Fruit fly (Drosophila melanogaster) whole organism, embryonic: ENCODE measurements around the gene foxo.

Experiments
- CG10267 ChIP-seq: fragments of 200-800 bp; sonication (Bioruptor generic); optimal IDR thresholded peaks from 2 replicates; lab custom pipeline; 2018; ENCODE audit warnings: missing biosample characterization, mild to moderate bottlenecking, missing genetic modification characterization, moderate library complexity
- CG10543 ChIP-seq: fragments of 200-800 bp; sonication (Bioruptor generic); optimal IDR thresholded peaks from 3 replicates; lab custom pipeline; 2017; ENCODE audit warnings: missing biosample characterization, mild to moderate bottlenecking, missing genetic modification characterization, moderate library complexity
- CG10959 ChIP-seq: fragments of 200-800 bp; sonication (Bioruptor generic); IDR thresholded peaks from 2 replicates; pipeline ENCODE4 v1.3.6; 2022; ENCODE audit warnings: missing biosample characterization, missing genetic modification characterization
- CG13296 ChIP-seq: fragments of 200-800 bp; sonication (Bioruptor generic); optimal IDR thresholded peaks from 3 replicates; lab custom pipeline; 2018; ENCODE audit warnings: missing biosample characterization, mild to moderate bottlenecking, missing genetic modification characterization
- CG14050 ChIP-seq: fragments of 200-800 bp; sonication (Bioruptor generic); IDR thresholded peaks from 3 replicates; pipeline ENCODE4 v1.3.6; 2022; ENCODE audit warnings: missing biosample characterization, missing genetic modification characterization
- CG18476 ChIP-seq: fragments of 200-800 bp; sonication (Bioruptor generic); optimal IDR thresholded peaks from 2 replicates; lab custom pipeline; 2016; ENCODE audit warnings: missing biosample characterization, mild to moderate bottlenecking, missing genetic modification characterization
- CG18599 ChIP-seq: fragments of 200-800 bp; sonication (Bioruptor generic); optimal IDR thresholded peaks from 3 replicates; lab custom pipeline; 2017; ENCODE audit warnings: missing biosample characterization, missing genetic modification characterization, mild to moderate bottlenecking, moderate library complexity, missing genetic modification reagents
- CG2116 ChIP-seq: fragments of 200-800 bp; sonication (Bioruptor generic); optimal IDR thresholded peaks from 3 replicates; lab custom pipeline; 2018; ENCODE audit warnings: missing biosample characterization, mild to moderate bottlenecking, missing genetic modification characterization
- CG2199 ChIP-seq: fragments of 200-800 bp; sonication (Bioruptor generic); IDR thresholded peaks from 3 replicates; pipeline ENCODE4 v1.3.6; 2022; ENCODE audit warnings: missing biosample characterization, missing genetic modification characterization
- CG2678 ChIP-seq: fragments of 200-800 bp; sonication (Bioruptor generic); optimal IDR thresholded peaks from 3 replicates; lab custom pipeline; 2019; ENCODE audit warnings: missing biosample characterization, mild to moderate bottlenecking, missing genetic modification characterization, moderate library complexity
- CG2875 ChIP-seq: fragments of 200-800 bp; sonication (Bioruptor generic); optimal IDR thresholded peaks from 2 replicates; lab custom pipeline; 2017; ENCODE audit warnings: missing biosample characterization, mild to moderate bottlenecking, missing genetic modification characterization, missing genetic modification reagents
- CG3407 ChIP-seq: fragments of 200-800 bp; sonication (Bioruptor generic); optimal IDR thresholded peaks from 2 replicates; lab custom pipeline; 2018; ENCODE audit warnings: missing biosample characterization, mild to moderate bottlenecking, missing genetic modification characterization
- CG34422 ChIP-seq: fragments of 200-800 bp; sonication (Bioruptor generic); IDR thresholded peaks from 3 replicates; pipeline ENCODE4 v1.3.6; 2022; ENCODE audit warnings: missing biosample characterization, missing genetic modification characterization
- CG3726 ChIP-seq: fragments of 200-800 bp; sonication (Bioruptor generic); IDR thresholded peaks from 3 replicates; pipeline ENCODE4, ENCODE4 v1.3.6; 2022; ENCODE audit warnings: missing biosample characterization, missing genetic modification characterization
- CG4282 ChIP-seq: fragments of 200-800 bp; sonication (Bioruptor generic); optimal IDR thresholded peaks from 2 replicates; lab custom pipeline; 2016; ENCODE audit warnings: missing biosample characterization, missing genetic modification characterization
- CG7786 ChIP-seq: fragments of 200-800 bp; sonication (Bioruptor generic); optimal IDR thresholded peaks from 2 replicates; lab custom pipeline; 2016; ENCODE audit warnings: missing biosample characterization, missing genetic modification characterization
- CG7928 ChIP-seq: fragments of 200-800 bp; sonication (Bioruptor generic); optimal IDR thresholded peaks from 2 replicates; lab custom pipeline; 2017; ENCODE audit warnings: missing biosample characterization, mild to moderate bottlenecking, missing genetic modification characterization
- D19A ChIP-seq: fragments of 200-800 bp; optimal IDR thresholded peaks from 3 replicates; lab custom pipeline; 2019; ENCODE audit warnings: missing biosample characterization, mild to moderate bottlenecking, missing genetic modification characterization, moderate library complexity
- Dbx ChIP-seq: fragments of 200-800 bp; sonication (Bioruptor generic); IDR thresholded peaks from 3 replicates; pipeline ENCODE4 v1.3.6; 2022; ENCODE audit warnings: missing biosample characterization, missing genetic modification characterization
- Dref ChIP-seq: fragments of 200-800 bp; sonication (Bioruptor generic); IDR thresholded peaks from 2 replicates; pipeline ENCODE4 v1.3.6; 2022; ENCODE audit warnings: missing biosample characterization, missing genetic modification characterization
- Fer1 ChIP-seq: fragments of 200-800 bp; sonication (Bioruptor generic); optimal IDR thresholded peaks from 2 replicates; lab custom pipeline; 2017; ENCODE audit warnings: missing biosample characterization, mild to moderate bottlenecking, missing genetic modification characterization
- H2.0 ChIP-seq: fragments of 200-800 bp; sonication (Bioruptor generic); IDR thresholded peaks from 2 replicates; pipeline ENCODE4 v1.3.6; 2022; ENCODE audit warnings: missing biosample characterization, missing genetic modification characterization
- HLH4C ChIP-seq: fragments of 200-800 bp; sonication (Bioruptor generic); IDR thresholded peaks from 3 replicates; pipeline ENCODE4 v1.3.6; 2022; ENCODE audit warnings: missing biosample characterization, missing genetic modification characterization; ENCODE audit not compliant: partially characterized antibody
- Hsf ChIP-seq: fragments of 200-800 bp; sonication (Bioruptor generic); optimal IDR thresholded peaks from 3 replicates; lab custom pipeline; 2016; ENCODE audit warnings: missing biosample characterization, missing genetic modification characterization
- Neu2 ChIP-seq: fragments of 200-800 bp; sonication (Bioruptor generic); optimal IDR thresholded peaks from 3 replicates; lab custom pipeline; 2016; ENCODE audit warnings: missing biosample characterization, missing genetic modification characterization, borderline replicate concordance
- Oaz ChIP-seq: fragments of 200-800 bp; sonication (Bioruptor generic); IDR thresholded peaks from 2 replicates; pipeline ENCODE4 v1.3.6; 2022; ENCODE audit warnings: missing biosample characterization, missing genetic modification characterization
- Side ChIP-seq: fragments of 200-800 bp; sonication (Bioruptor generic); optimal IDR thresholded peaks from 2 replicates; lab custom pipeline; 2016; ENCODE audit warnings: missing biosample characterization, missing genetic modification characterization
- Spps ChIP-seq: fragments of 200-800 bp; sonication (Bioruptor generic); optimal IDR thresholded peaks from 2 replicates; lab custom pipeline; 2018; ENCODE audit warnings: missing biosample characterization, mild to moderate bottlenecking, missing genetic modification characterization
- bcd ChIP-seq: fragments of 200-800 bp; sonication (Bioruptor generic); optimal IDR thresholded peaks from 2 replicates; lab custom pipeline; 2017; ENCODE audit warnings: missing biosample characterization, mild to moderate bottlenecking, missing genetic modification characterization
- cad ChIP-seq: fragments of >200 bp; optimal IDR thresholded peaks from 2 replicates; lab custom pipeline; 2017; ENCODE audit warnings: missing biosample characterization, missing genetic modification characterization
- ci ChIP-seq: fragments of 200-800 bp; sonication (Bioruptor generic); IDR thresholded peaks from 3 replicates; pipeline ENCODE4 v1.3.6; 2022; ENCODE audit warnings: missing biosample characterization, missing genetic modification characterization
- da ChIP-seq: fragments of 200-800 bp; sonication (Bioruptor generic); optimal IDR thresholded peaks from 2 replicates; lab custom pipeline; 2016; ENCODE audit warnings: missing biosample characterization, missing genetic modification characterization
- dan ChIP-seq: fragments of 200-800 bp; sonication (Bioruptor generic); IDR thresholded peaks from 2 replicates; pipeline ENCODE4 v1.3.6; 2022; ENCODE audit warnings: missing biosample characterization, missing genetic modification characterization
- ems ChIP-seq: fragments of 200-800 bp; sonication (Bioruptor generic); optimal IDR thresholded peaks from 3 replicates; lab custom pipeline; 2016; ENCODE audit warnings: missing biosample characterization, missing genetic modification characterization
- fd64A ChIP-seq: fragments of 200-800 bp; sonication (Bioruptor generic); optimal IDR thresholded peaks from 3 replicates; lab custom pipeline; 2018; ENCODE audit warnings: missing biosample characterization, mild to moderate bottlenecking, missing genetic modification characterization
- fd96Cb ChIP-seq: fragments of 200-800 bp; sonication (Bioruptor generic); optimal IDR thresholded peaks from 2 replicates; lab custom pipeline; 2018; ENCODE audit warnings: missing biosample characterization, mild to moderate bottlenecking, missing genetic modification characterization, moderate library complexity
- gcm2 ChIP-seq: fragments of 200-800 bp; sonication (Bioruptor generic); optimal IDR thresholded peaks from 2 replicates; lab custom pipeline; 2016; ENCODE audit warnings: missing biosample characterization, missing genetic modification characterization
- kay ChIP-seq: fragments of 200-800 bp; sonication (Bioruptor generic); optimal IDR thresholded peaks from 2 replicates; lab custom pipeline; 2016; ENCODE audit warnings: missing biosample characterization, missing genetic modification characterization
- ken ChIP-seq: fragments of 200-800 bp; sonication (Bioruptor generic); IDR thresholded peaks from 3 replicates; pipeline ENCODE4 v1.3.6; 2022; ENCODE audit warnings: missing biosample characterization, missing genetic modification characterization
- nom ChIP-seq: fragments of 200-800 bp; sonication (Bioruptor generic); optimal IDR thresholded peaks from 2 replicates; lab custom pipeline; 2017; ENCODE audit warnings: missing biosample characterization, missing genetic modification characterization, mild to moderate bottlenecking, moderate library complexity, missing genetic modification reagents
- onecut ChIP-seq: fragments of 200-800 bp; sonication (Bioruptor generic); IDR thresholded peaks from 2 replicates; pipeline ENCODE4 v1.3.6; 2022; ENCODE audit warnings: missing biosample characterization, missing genetic modification characterization
- pfk ChIP-seq: fragments of 200-800 bp; sonication (Bioruptor generic); optimal IDR thresholded peaks from 2 replicates; lab custom pipeline; 2018; ENCODE audit warnings: missing biosample characterization, mild to moderate bottlenecking, missing genetic modification characterization, moderate library complexity
- phol ChIP-seq: fragments of 200-800 bp; sonication (Bioruptor generic); optimal IDR thresholded peaks from 3 replicates; lab custom pipeline; 2018; ENCODE audit warnings: missing biosample characterization, mild to moderate bottlenecking, missing genetic modification characterization, moderate library complexity
- sisA ChIP-seq: fragments of 200-800 bp; sonication (Bioruptor generic); IDR thresholded peaks from 2 replicates; pipeline ENCODE4 v1.3.6; 2022; ENCODE audit warnings: missing biosample characterization, missing genetic modification characterization
- tgo ChIP-seq: fragments of 200-800 bp; sonication (Bioruptor generic); IDR thresholded peaks from 3 replicates; pipeline ENCODE4 v1.3.6; 2022; ENCODE audit warnings: missing biosample characterization, missing genetic modification characterization
- tin ChIP-seq: fragments of 200-800 bp; sonication (Bioruptor generic); optimal IDR thresholded peaks from 3 replicates; lab custom pipeline; 2016; ENCODE audit warnings: missing biosample characterization, missing genetic modification characterization
- trem ChIP-seq: fragments of 200-800 bp; optimal IDR thresholded peaks from 3 replicates; lab custom pipeline; 2019; ENCODE audit warnings: missing biosample characterization, mild to moderate bottlenecking, missing genetic modification characterization, moderate library complexity
- zen2 ChIP-seq: fragments of 200-800 bp; sonication (Bioruptor generic); IDR thresholded peaks from 3 replicates; pipeline ENCODE4 v1.3.6; 2022; ENCODE audit warnings: missing biosample characterization, missing genetic modification characterization; ENCODE audit not compliant: partially characterized antibody
- zfh1 ChIP-seq: fragments of 200-800 bp; sonication (Bioruptor generic); IDR thresholded peaks from 3 replicates; pipeline ENCODE4 v1.3.6; 2022; ENCODE audit warnings: missing biosample characterization, missing genetic modification characterization

The foxo gene

dm6 chr3R:14056320-14057053 lies at the start of gene foxo (continued):
- peak; percentile 83 for TF ChIP-seq Fer1 (GFP tag; lab: Kevin White, UChicago)
- peak; percentile 77 for TF ChIP-seq ci
- peak; percentile 21 for TF ChIP-seq Hsf (GFP tag; lab: Kevin White, UChicago)
- TF ChIP-seq zfh1 (GFP tag; lab: Robert Waterston, UW), result 0 out of 3 replicates have a peak, but pooled peaks have one; percentile 41
- TF ChIP-seq kay, result peak; percentile 6
- peak; percentile 63; the same call in 2 of the 3 replicates for TF ChIP-seq tgo
- no peak for TF ChIP-seq dan (GFP tag; lab: Robert Waterston, UW)
- no peak for TF ChIP-seq cad (GFP tag; lab: Kevin White, UChicago)
- peak; percentile 28; the same call in 1 of the 3 replicates for TF ChIP-seq CG34422
- TF ChIP-seq zen2 (GFP tag; lab: Robert Waterston, UW), result no peak
- TF ChIP-seq CG7786 (GFP tag; lab: Kevin White, UChicago), result no peak
- peak; percentile 60 for TF ChIP-seq CG3407 (GFP tag; lab: Kevin White, UChicago)
- peak; percentile 56 for TF ChIP-seq CG2116 (GFP tag; lab: Kevin White, UChicago)
- peak; percentile 80 for TF ChIP-seq CG10267 (tag; lab: Kevin White, UChicago)
- peak; percentile 55 for TF ChIP-seq Spps (tag; lab: Kevin White, UChicago)
- peak; percentile 90 for TF ChIP-seq CG18599
- TF ChIP-seq sisA (GFP tag; lab: Robert Waterston, UW), result peak; percentile 27; the same call in 1 of the 2 replicates
- no peak for TF ChIP-seq CG3726 (GFP tag; lab: Robert Waterston, UW)
- TF ChIP-seq gcm2 (GFP tag; lab: Kevin White, UChicago), result no peak
- no peak for TF ChIP-seq Oaz
- peak; percentile 96 for TF ChIP-seq CG2678 (tag; lab: Kevin White, UChicago)
- TF ChIP-seq CG10543 (GFP tag; lab: Kevin White, UChicago), result peak; percentile 35
- no peak for TF ChIP-seq Dref (GFP tag; lab: Robert Waterston, UW)
- TF ChIP-seq onecut (GFP tag; lab: Robert Waterston, UW), result peak; percentile 59; the same call in 1 of the 2 replicates
- no peak for TF ChIP-seq Side
- TF ChIP-seq CG13296 (GFP tag; lab: Kevin White, UChicago), result peak; percentile 87
- TF ChIP-seq trem (tag; lab: Kevin White, UChicago), result peak; percentile 60
- no peak for TF ChIP-seq CG4282
- TF ChIP-seq bcd (GFP tag; lab: Kevin White, UChicago), result peak; percentile 85
- peak; percentile 81 for TF ChIP-seq D19A (tag; lab: Kevin White, UChicago)
- 0 out of 2 replicates have a peak, but pooled peaks have one; percentile 21 for TF ChIP-seq H2.0
- TF ChIP-seq fd64A (GFP tag; lab: Kevin White, UChicago), result no peak
- TF ChIP-seq phol (tag; lab: Kevin White, UChicago), result peak; percentile 89
- peak; percentile 24; the same call in 2 of the 3 replicates for TF ChIP-seq ken
- no peak for TF ChIP-seq CG7928 (GFP tag; lab: Kevin White, UChicago)
- peak; percentile 39 for TF ChIP-seq nom (GFP tag; lab: Kevin White, UChicago)
- peak; percentile 46 for TF ChIP-seq tin (GFP tag; lab: Kevin White, UChicago)
- TF ChIP-seq CG2199 (GFP tag; lab: Robert Waterston, UW), result peak; percentile 85; the same call in 2 of the 3 replicates
- TF ChIP-seq Dbx (GFP tag; lab: Robert Waterston, UW), result no peak; the same call in 1 of the 3 replicates
- peak; percentile 81 for TF ChIP-seq fd96Cb (tag; lab: Kevin White, UChicago)
- TF ChIP-seq ems, result no peak
- no peak for TF ChIP-seq HLH4C (GFP tag; lab: Robert Waterston, UW)
- TF ChIP-seq CG18476 (GFP tag; lab: Kevin White, UChicago), result peak; percentile 55
- no peak for TF ChIP-seq Neu2 (GFP tag; lab: Kevin White, UChicago)
- no peak for TF ChIP-seq CG10959 (GFP tag; lab: Robert Waterston, UW)
- peak; percentile 31; the same call in 1 of the 3 replicates for TF ChIP-seq CG14050 (GFP tag; lab: Robert Waterston, UW)
- no peak for TF ChIP-seq da (GFP tag; lab: Kevin White, UChicago)
- TF ChIP-seq CG2875 (GFP tag; lab: Kevin White, UChicago), result peak; percentile 69
- peak; percentile 58 for TF ChIP-seq pfk
